Worm (Caenorhabditis elegans) whole organism, early embryonic: ENCODE results near the gene srz-60.

Experiments used
- B0310.2 ChIP-seq: sonication (generic microtip); optimal IDR thresholded peaks from 2 replicates; lab custom pipeline; 2016; ENCODE audit warnings: mild to moderate bottlenecking, missing genetic modification characterization, missing compliant biosample characterization
- F13C5.2 ChIP-seq: sonication (generic microtip); optimal IDR thresholded peaks from 2 replicates; lab custom pipeline; 2017; ENCODE audit warnings: mild to moderate bottlenecking, missing genetic modification characterization, inconsistent platforms, missing compliant biosample characterization
- aly-1 ChIP-seq: sonication (generic microtip); optimal IDR thresholded peaks from 2 replicates; lab custom pipeline; 2016; ENCODE audit warnings: missing genetic modification characterization, missing compliant biosample characterization
- ama-1 ChIP-seq: fragments of 150-350 bp; optimal IDR thresholded peaks from 2 replicates; lab custom pipeline; 2014
- ceh-13 ChIP-seq: fragments of 200-800 bp; sonication (Bioruptor generic); optimal IDR thresholded peaks from 2 replicates; lab custom pipeline; 2018; ENCODE audit warnings: mild to moderate bottlenecking, missing genetic modification characterization, missing compliant biosample characterization
- ceh-36 ChIP-seq: sonication (generic microtip); optimal IDR thresholded peaks from 2 replicates; lab custom pipeline; 2016; ENCODE audit warnings: missing genetic modification characterization, inconsistent platforms, missing compliant biosample characterization
- ets-7 ChIP-seq: sonication (generic microtip); optimal IDR thresholded peaks from 2 replicates; lab custom pipeline; 2016; ENCODE audit warnings: missing genotype, missing genetic modification characterization, missing compliant biosample characterization
- flt-1 ChIP-seq: fragments of 200-800 bp; sonication (Bioruptor generic); IDR thresholded peaks from 2 replicates; pipeline ENCODE4 v1.3.6; 2022; ENCODE audit warnings: missing genetic modification characterization, missing compliant biosample characterization
- hmbx-1 ChIP-seq: sonication (generic microtip); optimal IDR thresholded peaks from 2 replicates; lab custom pipeline; 2016; ENCODE audit warnings: mild to moderate bottlenecking, missing genetic modification characterization, missing compliant biosample characterization
- hmg-4 ChIP-seq: fragments of 200-800 bp; sonication (Bioruptor generic); optimal IDR thresholded peaks from 2 replicates; lab custom pipeline; 2018; ENCODE audit warnings: mild to moderate bottlenecking, missing genetic modification characterization, missing compliant biosample characterization
- hnd-1 ChIP-seq: sonication (generic microtip); optimal IDR thresholded peaks from 2 replicates; lab custom pipeline; 2016; ENCODE audit warnings: missing genetic modification characterization, missing compliant biosample characterization
- pes-1 ChIP-seq: fragments of 200-800 bp; sonication (Bioruptor generic); IDR thresholded peaks from 2 replicates; pipeline ENCODE4 v1.3.6; 2022; ENCODE audit warnings: missing genetic modification reagents, missing genetic modification characterization, missing compliant biosample characterization
- scrt-1 ChIP-seq: fragments of 200-800 bp; sonication (Bioruptor generic); IDR thresholded peaks from 2 replicates; pipeline ENCODE4 v1.3.6; 2022; ENCODE audit warnings: missing genetic modification characterization, missing compliant biosample characterization
- sea-1 ChIP-seq: fragments of 200-800 bp; sonication (Bioruptor generic); conservative IDR thresholded peaks from 2 replicates; pipeline ENCODE4 v1.3.6; 2022; ENCODE audit warnings: missing genetic modification characterization, missing compliant biosample characterization
- tbx-11 ChIP-seq: fragments of 200-800 bp; sonication (Bioruptor generic); IDR thresholded peaks from 2 replicates; pipeline ENCODE4 v1.3.6; 2022; ENCODE audit warnings: missing genetic modification characterization, missing compliant biosample characterization
- tbx-37 ChIP-seq: fragments of 200-800 bp; sonication (Bioruptor generic); conservative IDR thresholded peaks from 2 replicates; pipeline ENCODE4 v1.3.6; 2022; ENCODE audit warnings: missing genetic modification reagents, missing genetic modification characterization, missing compliant biosample characterization
- tra-4 ChIP-seq: sonication (generic microtip); optimal IDR thresholded peaks from 2 replicates; lab custom pipeline; 2017; ENCODE audit warnings: missing genetic modification characterization, missing compliant biosample characterization

Gene srz-60

DNA sequence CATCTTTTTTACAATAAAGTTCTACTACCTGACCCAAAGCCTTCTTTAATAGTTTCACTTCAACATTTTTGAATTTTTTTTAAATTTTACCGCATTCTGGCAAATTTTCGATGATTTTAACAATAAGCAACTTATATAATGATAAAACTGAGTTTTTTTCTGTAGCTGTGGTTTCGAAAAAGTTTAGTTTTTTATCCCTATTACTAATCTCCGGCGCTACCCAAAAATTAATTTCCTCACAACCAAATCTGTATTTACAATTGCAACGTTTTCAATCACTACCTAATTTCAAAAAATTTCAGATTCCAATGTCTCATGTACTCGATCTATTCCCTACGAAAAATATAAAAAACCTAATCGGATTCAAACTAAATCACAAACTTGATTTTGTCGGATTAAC, 38.4 kb downstream of the srz-60 start, which contains the start of gene F58E2.3:
Gene F58E2.3, plus strand, starts transcription at position 301 of the 400 bp plus-strand sequence.
- TF ChIP-seq aly-1 (tag; lab: Kevin White, UChicago) = no peak
- no peak for TF ChIP-seq ets-7 (tag; lab: Kevin White, UChicago)
- TF ChIP-seq B0310.2 (tag; lab: Kevin White, UChicago) = no peak
- no peak for TF ChIP-seq tbx-11 (GFP tag; lab: Robert Waterston, UW)
- no peak for TF ChIP-seq scrt-1
- TF ChIP-seq hnd-1 (tag; lab: Kevin White, UChicago) = no peak
- TF ChIP-seq ama-1 (lab: Kevin White, UChicago) = no peak

DNA sequence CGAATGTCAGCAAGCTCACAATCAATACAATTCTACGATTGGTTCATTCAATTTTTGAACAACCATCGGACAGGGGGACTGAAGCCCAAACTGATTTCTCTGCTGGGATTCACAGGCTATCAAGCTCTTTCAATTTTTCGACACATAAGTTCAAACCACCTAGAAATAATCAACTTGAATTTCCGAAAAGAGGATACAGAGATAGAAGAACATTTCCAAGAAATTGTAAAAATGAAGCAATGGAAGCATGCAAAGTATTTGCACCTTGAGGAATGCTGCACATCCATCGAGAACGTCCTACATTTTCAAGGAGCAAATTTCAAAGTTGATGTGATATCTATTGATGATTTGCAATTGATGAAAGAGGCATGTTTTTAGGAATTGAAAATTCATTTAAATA, 39.1 kb downstream of the srz-60 start:
- no peak for TF ChIP-seq tra-4 (tag; lab: Kevin White, UChicago)
- no peak for TF ChIP-seq hmg-4 (GFP tag; lab: Kevin White, UChicago)
- TF ChIP-seq hmbx-1 (tag; lab: Kevin White, UChicago) = no peak
- TF ChIP-seq ceh-13 (GFP tag; lab: Kevin White, UChicago) = no peak
- TF ChIP-seq tbx-37 (GFP tag; lab: Robert Waterston, UW) = no peak
- TF ChIP-seq F13C5.2 (tag; lab: Kevin White, UChicago) = no peak
- TF ChIP-seq pes-1 (GFP tag; lab: Robert Waterston, UW) = no peak
- no peak for TF ChIP-seq B0310.2 (tag; lab: Kevin White, UChicago)
- TF ChIP-seq ets-7 (tag; lab: Kevin White, UChicago) = no peak
- no peak for TF ChIP-seq hnd-1 (tag; lab: Kevin White, UChicago)
- TF ChIP-seq ama-1 (lab: Kevin White, UChicago) = no peak
- TF ChIP-seq tbx-11 (GFP tag; lab: Robert Waterston, UW) = no peak
- TF ChIP-seq ceh-36 = no peak
- TF ChIP-seq flt-1 (GFP tag; lab: Robert Waterston, UW) = no peak
- no peak for TF ChIP-seq sea-1
- no peak for TF ChIP-seq scrt-1
- no peak for TF ChIP-seq aly-1 (tag; lab: Kevin White, UChicago)

DNA sequence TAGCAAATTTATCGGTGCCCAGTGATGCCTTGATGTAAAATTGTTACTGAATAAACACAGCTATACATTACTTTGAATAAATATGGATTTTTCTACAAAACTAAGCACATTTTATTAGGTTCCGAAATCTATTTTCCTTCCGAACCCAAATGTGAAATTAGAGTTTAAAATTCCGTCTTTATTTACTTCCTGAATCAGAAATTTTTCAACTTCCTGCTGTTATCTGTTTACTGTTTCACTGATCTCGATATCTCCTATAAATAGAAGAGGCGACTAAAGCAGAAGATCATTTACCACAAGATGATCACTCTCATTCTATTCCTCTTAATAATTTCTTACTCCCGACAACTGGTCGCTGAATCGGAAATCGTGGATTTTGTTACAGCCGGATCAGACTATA, 41.0 kb downstream of the srz-60 start, which contains the start of gene F58E2.2:
Gene F58E2.2, plus strand, starts transcription at position 301 of the 400 bp plus-strand sequence.
- TF ChIP-seq sea-1 = no peak

DNA sequence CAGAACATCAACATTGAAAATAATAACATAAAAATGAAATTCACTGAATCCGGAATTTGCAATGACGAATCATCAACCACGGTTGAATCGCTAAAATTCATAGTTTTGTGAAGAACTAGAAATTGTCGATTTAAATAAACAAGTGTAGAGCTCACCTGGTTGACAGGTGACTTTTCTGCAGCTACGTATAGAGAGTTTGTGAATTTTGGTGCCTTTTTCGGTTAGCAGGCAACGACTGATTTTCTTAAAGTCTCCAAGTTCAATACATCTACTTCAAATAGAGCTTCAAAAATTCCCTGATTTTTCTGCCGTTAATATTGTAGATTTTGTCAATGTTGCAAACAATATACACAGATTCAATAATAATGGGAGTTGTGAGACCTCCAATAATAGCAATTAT, 48.4 kb downstream of the srz-60 start, which contains the start of gene srz-69:
Gene srz-69, minus strand, starts transcription at position 101 of the 400 bp plus-strand sequence.
- TF ChIP-seq B0310.2 (tag; lab: Kevin White, UChicago) (no peak), hmbx-1 (tag; lab: Kevin White, UChicago) (no peak), tra-4 (tag; lab: Kevin White, UChicago) (no peak), ceh-36 (no peak), tbx-37 (GFP tag; lab: Robert Waterston, UW) (no peak), ets-7 (tag; lab: Kevin White, UChicago) (no peak), ama-1 (lab: Kevin White, UChicago) (no peak), pes-1 (GFP tag; lab: Robert Waterston, UW) (no peak)

DNA sequence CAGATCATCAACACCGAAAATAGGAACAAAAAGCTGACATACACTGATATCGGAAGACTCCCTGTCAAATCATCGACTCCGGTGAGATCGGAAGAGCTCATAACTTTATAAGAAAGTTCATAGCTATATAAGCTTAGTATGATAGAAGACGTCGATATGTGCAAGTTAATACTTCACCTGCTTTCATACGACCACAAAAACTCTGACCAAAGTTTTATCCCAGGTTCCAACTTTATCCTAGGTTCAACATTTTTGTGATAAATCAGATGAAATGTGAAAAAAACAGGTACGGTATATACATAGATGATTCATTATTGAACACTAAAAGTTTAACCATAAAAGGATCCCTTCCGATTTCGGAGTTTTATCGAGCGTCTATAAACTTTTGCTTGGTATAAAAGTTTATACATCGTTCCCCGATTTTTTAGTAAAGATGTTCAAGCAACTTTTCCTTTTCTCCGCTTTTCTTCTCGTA, 50.2 kb downstream of the srz-60 start, which contains the start of the genes srz-70 and C09G12.5:
Gene srz-70, minus strand, starts transcription at position 101 of the 475 bp plus-strand sequence.
Gene C09G12.5, plus strand, starts transcription at position 425 of the 475 bp plus-strand sequence.
- TF ChIP-seq tbx-11 (GFP tag; lab: Robert Waterston, UW) = no peak
- TF ChIP-seq F13C5.2 (tag; lab: Kevin White, UChicago) = no peak
- no peak for TF ChIP-seq hmbx-1 (tag; lab: Kevin White, UChicago)
- TF ChIP-seq ceh-36 = no peak
- TF ChIP-seq B0310.2 (tag; lab: Kevin White, UChicago) = no peak
- TF ChIP-seq scrt-1 = no peak
- TF ChIP-seq ets-7 (tag; lab: Kevin White, UChicago) = no peak
- TF ChIP-seq ceh-13 (GFP tag; lab: Kevin White, UChicago) = no peak
- no peak for TF ChIP-seq hnd-1 (tag; lab: Kevin White, UChicago)
- TF ChIP-seq hmg-4 (GFP tag; lab: Kevin White, UChicago) = no peak
- TF ChIP-seq ama-1 (lab: Kevin White, UChicago) = no peak
